Worm (Caenorhabditis elegans) whole organism, young adult: ENCODE results near the gene D1054.1.

ENCODE experiments used
- B0261.1 ChIP-seq: sonication (generic microtip); optimal IDR thresholded peaks from 2 replicates; lab custom pipeline; 2016; ENCODE audit warnings: mild to moderate bottlenecking, missing genetic modification characterization, moderate library complexity, missing compliant biosample characterization
- F23B12.7 ChIP-seq: sonication (generic microtip); optimal IDR thresholded peaks from 2 replicates; lab custom pipeline; 2017; ENCODE audit warnings: missing genetic modification characterization, mild to moderate bottlenecking, missing compliant biosample characterization, antibody characterized with exemption, moderate library complexity; ENCODE audit not compliant: insufficient read depth
- F33H1.4 ChIP-seq: fragments of 200-800 bp; sonication (Bioruptor generic); IDR thresholded peaks from 2 replicates; pipeline ENCODE4 v1.3.6; 2022; ENCODE audit warnings: missing genetic modification reagents, missing genetic modification characterization, missing compliant biosample characterization
- F37B4.10 ChIP-seq: fragments of 200-800 bp; sonication (Bioruptor generic); IDR thresholded peaks from 2 replicates; pipeline ENCODE4 v1.3.6; 2022; ENCODE audit warnings: missing genetic modification characterization, missing compliant biosample characterization
- F55B11.4 ChIP-seq: sonication (generic microtip); optimal IDR thresholded peaks from 2 replicates; lab custom pipeline; 2016; ENCODE audit warnings: missing compliant biosample characterization, missing genetic modification characterization, borderline replicate concordance; ENCODE audit not compliant: insufficient read depth
- F57C9.4 ChIP-seq: sonication (generic microtip); optimal IDR thresholded peaks from 2 replicates; lab custom pipeline; 2017; ENCODE audit warnings: mild to moderate bottlenecking, missing genetic modification characterization, missing compliant biosample characterization
- T07F8.4 ChIP-seq: sonication (generic microtip); optimal IDR thresholded peaks from 2 replicates; lab custom pipeline; 2016; ENCODE audit warnings: mild to moderate bottlenecking, missing genetic modification characterization, moderate library complexity, missing compliant biosample characterization
- Y53G8AR.9 ChIP-seq: fragments of 200-800 bp; sonication (Bioruptor generic); conservative IDR thresholded peaks from 2 replicates; pipeline ENCODE4 v1.3.6; 2022; ENCODE audit warnings: missing genetic modification reagents, missing genetic modification characterization, missing compliant biosample characterization
- Y56A3A.18 ChIP-seq: fragments of 200-800 bp; sonication (Bioruptor generic); IDR thresholded peaks from 2 replicates; pipeline ENCODE4 v1.3.6; 2022; ENCODE audit warnings: missing genetic modification reagents, missing genetic modification characterization, missing compliant biosample characterization
- Y95B8A.8 ChIP-seq: fragments of 200-800 bp; sonication (Bioruptor generic); IDR thresholded peaks from 2 replicates; pipeline ENCODE4 v1.3.6; 2022; ENCODE audit warnings: missing genetic modification reagents, missing genetic modification characterization, missing compliant biosample characterization
- ama-1 ChIP-seq, 3 experiments: fragments of 150-350 bp in 1 of 3; sonication (generic microtip) in 2 of 3; optimal IDR thresholded peaks; 2 replicates each; lab custom pipeline; 2014 to 2018; ENCODE audit warnings: missing biosample characterization in 2 of 3, missing genetic modification characterization in 2 of 3, missing genetic modification reagents in 2 of 3
- aptf-3 ChIP-seq: fragments of 200-800 bp; sonication (Bioruptor generic); IDR thresholded peaks from 2 replicates; pipeline ENCODE4 v1.3.6; 2022; ENCODE audit warnings: missing genetic modification characterization, missing compliant biosample characterization
- atf-7 ChIP-seq: sonication (generic microtip); optimal IDR thresholded peaks from 2 replicates; lab custom pipeline; 2017; ENCODE audit warnings: mild to moderate bottlenecking, missing genetic modification characterization, missing compliant biosample characterization
- athp-1 ChIP-seq: sonication (generic microtip); optimal IDR thresholded peaks from 2 replicates; lab custom pipeline; 2017; ENCODE audit warnings: mild to moderate bottlenecking, missing genetic modification characterization, missing compliant biosample characterization
- attf-5 ChIP-seq: fragments of 200-800 bp; sonication (Bioruptor generic); optimal IDR thresholded peaks from 2 replicates; lab custom pipeline; 2018; ENCODE audit warnings: mild to moderate bottlenecking, missing genetic modification characterization, missing compliant biosample characterization
- attf-6 ChIP-seq: fragments of 200-800 bp; sonication (Bioruptor generic); IDR thresholded peaks from 2 replicates; pipeline ENCODE4 v1.3.6; 2022; ENCODE audit warnings: missing genetic modification reagents, missing genetic modification characterization, missing compliant biosample characterization
- ccch-3 ChIP-seq: fragments of 200-800 bp; sonication (Bioruptor generic); optimal IDR thresholded peaks from 2 replicates; lab custom pipeline; 2018; ENCODE audit warnings: mild to moderate bottlenecking, missing genetic modification characterization, missing compliant biosample characterization
- cebp-1 ChIP-seq, 2 experiments: fragments of 200-800 bp in 1 of 2; sonication (Bioruptor generic) in 1 of 2; sonication (generic microtip) in 1 of 2; IDR thresholded peaks in 1 of 2; optimal IDR thresholded peaks in 1 of 2; 2 replicates each; pipeline versions ENCODE4 v1.3.6 to Lab custom; 2017 to 2022; ENCODE audit warnings: missing compliant biosample characterization in 2 of 2, missing genetic modification characterization in 2 of 2, mild to moderate bottlenecking in 1 of 2, missing genetic modification reagents in 1 of 2, moderate library complexity in 1 of 2
- cebp-2 ChIP-seq: fragments of 200-800 bp; sonication (Bioruptor generic); IDR thresholded peaks from 2 replicates; pipeline ENCODE4 v1.3.6; 2022; ENCODE audit warnings: missing genetic modification characterization, missing compliant biosample characterization
- ceh-91 ChIP-seq: fragments of 200-800 bp; sonication (Bioruptor generic); IDR thresholded peaks from 2 replicates; pipeline ENCODE4 v1.3.6; 2022; ENCODE audit warnings: missing genetic modification reagents, missing genetic modification characterization, missing compliant biosample characterization
- chd-7 ChIP-seq: sonication (generic microtip); optimal IDR thresholded peaks from 2 replicates; lab custom pipeline; 2016; ENCODE audit warnings: mild to moderate bottlenecking, missing genetic modification characterization, moderate library complexity, missing compliant biosample characterization
- efl-1 ChIP-seq: fragments of 150-350 bp; optimal IDR thresholded peaks from 2 replicates; lab custom pipeline; 2014; ENCODE audit warnings: missing biosample characterization, missing genetic modification reagents, missing genetic modification characterization
- egrh-3 ChIP-seq: fragments of 200-800 bp; sonication (Bioruptor generic); IDR thresholded peaks from 2 replicates; pipeline ENCODE4 v1.3.6; 2022; ENCODE audit warnings: missing genetic modification reagents, missing genetic modification characterization, missing compliant biosample characterization
- ets-4 ChIP-seq: fragments of 200-800 bp; sonication (Bioruptor generic); optimal IDR thresholded peaks from 2 replicates; lab custom pipeline; 2018; ENCODE audit warnings: mild to moderate bottlenecking, missing genetic modification characterization, missing compliant biosample characterization
- gei-17 ChIP-seq: fragments of 200-800 bp; sonication (Bioruptor generic); optimal IDR thresholded peaks from 2 replicates; lab custom pipeline; 2018; ENCODE audit warnings: mild to moderate bottlenecking, missing genetic modification characterization, missing compliant biosample characterization
- hlh-12 ChIP-seq: sonication (generic microtip); optimal IDR thresholded peaks from 2 replicates; lab custom pipeline; 2016; ENCODE audit warnings: missing genetic modification characterization, missing compliant biosample characterization
- hmg-1.2 ChIP-seq: fragments of 200-800 bp; sonication (Bioruptor generic); IDR thresholded peaks from 2 replicates; pipeline ENCODE4 v1.3.6; 2022; ENCODE audit warnings: missing genetic modification reagents, missing genetic modification characterization, missing compliant biosample characterization
- lag-1 ChIP-seq: fragments of 200-800 bp; sonication (Bioruptor generic); IDR thresholded peaks from 2 replicates; pipeline ENCODE4 v1.3.6; 2022; ENCODE audit warnings: missing genetic modification reagents, missing genetic modification characterization, missing compliant biosample characterization
- let-607 ChIP-seq, 2 experiments: fragments of 200-800 bp in 1 of 2; sonication (Bioruptor generic) in 1 of 2; sonication (generic microtip) in 1 of 2; optimal IDR thresholded peaks; 2 replicates each; lab custom pipeline; 2016 to 2018; ENCODE audit warnings: mild to moderate bottlenecking in 2 of 2, missing compliant biosample characterization in 2 of 2, missing genetic modification characterization in 2 of 2, moderate library complexity in 2 of 2, missing genotype in 1 of 2
- lir-1 ChIP-seq: fragments of 200-800 bp; sonication (Bioruptor generic); conservative IDR thresholded peaks from 2 replicates; pipeline ENCODE4 v1.3.6; 2022; ENCODE audit warnings: missing genetic modification reagents, missing genetic modification characterization, missing compliant biosample characterization
- madf-10 ChIP-seq: sonication (generic microtip); optimal IDR thresholded peaks from 2 replicates; lab custom pipeline; 2016; ENCODE audit warnings: mild to moderate bottlenecking, missing genetic modification characterization, missing compliant biosample characterization
- madf-3 ChIP-seq: fragments of 200-800 bp; sonication (Bioruptor generic); IDR thresholded peaks from 2 replicates; pipeline ENCODE4 v1.3.6; 2022; ENCODE audit warnings: missing genetic modification reagents, missing genetic modification characterization, missing compliant biosample characterization
- mcd-1 ChIP-seq: fragments of 200-800 bp; sonication (Bioruptor generic); IDR thresholded peaks from 2 replicates; pipeline ENCODE4 v1.3.6; 2022; ENCODE audit warnings: missing genetic modification reagents, missing genetic modification characterization, missing compliant biosample characterization
- mxl-1 ChIP-seq: sonication (generic microtip); optimal IDR thresholded peaks from 2 replicates; lab custom pipeline; 2016; ENCODE audit warnings: missing genetic modification characterization, missing compliant biosample characterization
- nfyb-1 ChIP-seq: fragments of 200-800 bp; sonication (Bioruptor generic); IDR thresholded peaks from 2 replicates; pipeline ENCODE4 v1.3.6; 2022; ENCODE audit warnings: missing genetic modification reagents, missing genetic modification characterization, missing compliant biosample characterization
- nhr-120 ChIP-seq: fragments of 200-800 bp; sonication (Bioruptor generic); IDR thresholded peaks from 2 replicates; pipeline ENCODE4 v1.3.6; 2022; ENCODE audit warnings: missing genetic modification characterization, missing compliant biosample characterization
- nhr-80 ChIP-seq: sonication (generic microtip); optimal IDR thresholded peaks from 2 replicates; lab custom pipeline; 2016; ENCODE audit warnings: missing genetic modification characterization, missing compliant biosample characterization
- repo-1 ChIP-seq: sonication (generic microtip); optimal IDR thresholded peaks from 2 replicates; lab custom pipeline; 2017; ENCODE audit warnings: mild to moderate bottlenecking, missing genetic modification characterization, missing compliant biosample characterization
- sdz-38 ChIP-seq: sonication (generic microtip); optimal IDR thresholded peaks from 2 replicates; lab custom pipeline; 2016; ENCODE audit warnings: missing genotype, missing genetic modification characterization, missing compliant biosample characterization
- snpc-3.4 ChIP-seq: sonication (generic microtip); optimal IDR thresholded peaks from 2 replicates; lab custom pipeline; 2017; ENCODE audit warnings: missing genetic modification characterization, mild to moderate bottlenecking, missing compliant biosample characterization, antibody characterized with exemption, moderate library complexity, missing genotype, missing genetic modification reagents
- unc-62 ChIP-seq: fragments of 150-350 bp; optimal IDR thresholded peaks from 2 replicates; lab custom pipeline; 2014; ENCODE audit warnings: missing biosample characterization, missing genetic modification reagents, missing genetic modification characterization
- zim-3 ChIP-seq: sonication (generic microtip); optimal IDR thresholded peaks from 2 replicates; lab custom pipeline; 2017; ENCODE audit warnings: mild to moderate bottlenecking, missing genetic modification characterization, moderate library complexity, missing compliant biosample characterization
- ztf-22 ChIP-seq: fragments of 200-800 bp; sonication (Bioruptor generic); optimal IDR thresholded peaks from 2 replicates; lab custom pipeline; 2018; ENCODE audit warnings: mild to moderate bottlenecking, missing genetic modification characterization, moderate library complexity, missing compliant biosample characterization
- ztf-25 ChIP-seq: fragments of 200-800 bp; sonication (Bioruptor generic); IDR thresholded peaks from 2 replicates; pipeline ENCODE4 v1.3.6; 2022; ENCODE audit warnings: missing genetic modification reagents, missing genetic modification characterization, missing compliant biosample characterization
- ztf-6 ChIP-seq: fragments of 200-800 bp; sonication (Bioruptor generic); IDR thresholded peaks from 2 replicates; pipeline ENCODE4 v1.3.6; 2022; ENCODE audit warnings: missing genetic modification reagents, missing genetic modification characterization, missing compliant biosample characterization

Gene D1054.1

ce11 chrV:10736756-10737155 lies 33.3 kb downstream of the D1054.1 start, which contains the start of the genes mre-11 and wdr-5.3 (continued):
- no peak for TF ChIP-seq F23B12.7 (tag; lab: Kevin White, UChicago)
- no peak for TF ChIP-seq mxl-1
- TF ChIP-seq attf-6 (GFP tag; lab: Robert Waterston, UW) = no peak
- no peak for TF ChIP-seq ama-1 (optimal IDR thresholded peaks at IDR 0.05; lab: Kevin White, UChicago)
- TF ChIP-seq ama-1 (GFP tag; optimal IDR thresholded peaks at IDR 0.05; lab: Kevin White, UChicago) = no peak
- TF ChIP-seq snpc-3.4 (tag; lab: Kevin White, UChicago) = no peak
- no peak for TF ChIP-seq nfyb-1 (GFP tag; lab: Robert Waterston, UW)
- TF ChIP-seq attf-5 = peak; percentile 3
- TF ChIP-seq madf-10 (tag; lab: Kevin White, UChicago) = no peak
- TF ChIP-seq ets-4 (GFP tag; lab: Kevin White, UChicago) = no peak
- no peak for TF ChIP-seq ztf-25
- no peak for TF ChIP-seq ztf-22 (GFP tag; lab: Kevin White, UChicago)
- no peak for TF ChIP-seq F55B11.4 (tag; lab: Kevin White, UChicago)
- no peak for TF ChIP-seq unc-62 (GFP tag; lab: Kevin White, UChicago)
- no peak for TF ChIP-seq T07F8.4 (tag; lab: Kevin White, UChicago)
- TF ChIP-seq gei-17 = no peak
- 0 out of 2 replicates have a peak, but pooled peaks have one; percentile 26 for TF ChIP-seq Y95B8A.8 (GFP tag; lab: Robert Waterston, UW)
- TF ChIP-seq chd-7 (tag; lab: Kevin White, UChicago) = no peak
- no peak for TF ChIP-seq madf-3
- peak; percentile 29; the same call in 1 of the 2 replicates for TF ChIP-seq ceh-91 (GFP tag; lab: Robert Waterston, UW)
- peak; percentile 48; the same call in 1 of the 2 replicates for TF ChIP-seq mcd-1 (GFP tag; lab: Robert Waterston, UW)
- TF ChIP-seq F37B4.10 (GFP tag; lab: Robert Waterston, UW) = no peak
- no peak for TF ChIP-seq hlh-12 (tag; lab: Kevin White, UChicago)
- TF ChIP-seq nhr-80 (tag; lab: Kevin White, UChicago) = no peak
- no peak for TF ChIP-seq nhr-120 (GFP tag; lab: Robert Waterston, UW)
- no peak for TF ChIP-seq aptf-3 (GFP tag; lab: Robert Waterston, UW)
- no peak for TF ChIP-seq zim-3 (tag; lab: Kevin White, UChicago)
- peak; percentile 85 for TF ChIP-seq efl-1 (GFP tag; lab: Kevin White, UChicago)
- TF ChIP-seq F33H1.4 = peak; percentile 25; the same call in 1 of the 2 replicates
- TF ChIP-seq athp-1 = no peak
- no peak for TF ChIP-seq repo-1 (tag; lab: Kevin White, UChicago)
- no peak for TF ChIP-seq sdz-38
- no peak for TF ChIP-seq B0261.1 (tag; lab: Kevin White, UChicago)
- no peak for TF ChIP-seq F57C9.4
- no peak for TF ChIP-seq atf-7 (tag; lab: Kevin White, UChicago)
- TF ChIP-seq lag-1 (GFP tag; lab: Robert Waterston, UW) = no peak
- peak; percentile 21; the same call in 1 of the 2 replicates for TF ChIP-seq lir-1 (GFP tag; lab: Robert Waterston, UW)
- TF ChIP-seq ztf-6 (GFP tag; lab: Robert Waterston, UW) = peak; percentile 51; the same call in 1 of the 2 replicates
- no peak for TF ChIP-seq Y53G8AR.9
- TF ChIP-seq let-607 (tag; optimal IDR thresholded peaks at IDR 0.05; lab: Kevin White, UChicago) = no peak
- no peak for TF ChIP-seq cebp-1 (GFP tag; IDR thresholded peaks at IDR 0.05; lab: Robert Waterston, UW)
- TF ChIP-seq cebp-1 (tag; optimal IDR thresholded peaks at IDR 0.05; lab: Kevin White, UChicago) = no peak
- no peak for TF ChIP-seq egrh-3
- TF ChIP-seq cebp-2 (GFP tag; lab: Robert Waterston, UW) = no peak
- no peak for TF ChIP-seq ccch-3 (GFP tag; lab: Kevin White, UChicago)
- peak; percentile 21; the same call in 1 of the 2 replicates for TF ChIP-seq hmg-1.2 (GFP tag; lab: Robert Waterston, UW)
- no peak for TF ChIP-seq Y56A3A.18 (GFP tag; lab: Robert Waterston, UW)
- TF ChIP-seq, all 124 proteins: peak for 32
